Worm (Caenorhabditis elegans): ENCODE measurements around the gene T22B3.3.

The T22B3.3 gene

DNA sequence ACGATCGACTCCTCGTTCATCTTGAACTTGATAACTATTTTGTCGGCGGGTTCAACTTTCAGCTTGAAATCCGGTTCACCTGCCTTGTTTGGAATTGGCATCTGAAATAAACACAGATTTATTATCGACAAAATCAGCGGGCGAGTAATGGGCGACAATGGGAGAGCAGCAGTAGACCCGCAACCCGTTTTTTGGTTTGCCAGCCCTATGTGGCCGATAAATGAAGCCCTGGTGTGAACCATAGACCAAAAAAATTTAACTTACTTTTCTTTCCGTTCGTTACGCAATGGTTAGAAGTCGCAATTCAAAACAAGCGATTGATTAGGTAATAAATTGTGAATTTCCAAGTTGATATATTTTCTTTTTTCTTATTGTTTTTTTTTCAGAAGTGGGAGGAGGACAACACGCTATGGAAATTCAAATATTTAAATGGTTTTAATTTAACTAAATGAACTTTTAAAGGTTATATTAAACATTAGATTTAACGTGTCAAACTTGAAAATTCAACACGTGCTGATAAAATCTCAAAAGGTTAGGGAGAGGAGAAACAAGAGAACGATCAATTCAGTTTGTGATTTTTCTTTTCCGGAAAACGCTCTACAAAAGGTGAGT is at the start of gene T22B3.3, which contains the start of gene alg-3:
T22B3.3 (minus strand) TSS at position 101 of the 612 bp plus-strand sequence.
alg-3 (plus strand) TSS at position 562 of the 612 bp plus-strand sequence.
- no peak for TF ChIP-seq W03F9.2 (tag; optimal IDR thresholded peaks at IDR 0.05)
- TF ChIP-seq him-1 (tag; optimal IDR thresholded peaks at IDR 0.05): no peak
- no peak for TF ChIP-seq dao-5 (tag; optimal IDR thresholded peaks at IDR 0.05)

DNA sequence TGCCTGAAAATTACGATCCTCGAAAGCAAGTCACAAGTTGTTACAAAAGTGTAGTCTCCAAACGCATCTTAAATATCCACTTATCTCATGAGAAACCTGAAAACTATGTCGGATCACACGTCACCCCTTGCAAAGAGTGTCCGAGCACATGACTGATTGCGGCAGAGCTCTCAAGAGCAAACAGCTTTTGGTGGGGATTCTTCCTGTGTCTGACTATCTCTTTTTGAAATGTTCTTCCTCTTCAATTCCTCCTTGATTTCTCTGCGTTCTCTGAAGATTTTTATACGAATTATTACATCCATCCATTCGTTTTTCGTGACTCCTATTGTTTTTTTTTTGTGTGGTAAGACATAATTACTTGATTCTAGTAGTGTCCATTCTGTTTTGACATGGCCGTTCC is 45.3 kb upstream of the T22B3.3 start, which contains the start of gene T12A7.6:
T12A7.6 (plus strand) TSS at position 369 of the 400 bp plus-strand sequence.
- TF ChIP-seq him-1 (tag; optimal IDR thresholded peaks at IDR 0.05) (no peak), W03F9.2 (tag; optimal IDR thresholded peaks at IDR 0.05) (no peak), dao-5 (tag; optimal IDR thresholded peaks at IDR 0.05) (no peak)

DNA sequence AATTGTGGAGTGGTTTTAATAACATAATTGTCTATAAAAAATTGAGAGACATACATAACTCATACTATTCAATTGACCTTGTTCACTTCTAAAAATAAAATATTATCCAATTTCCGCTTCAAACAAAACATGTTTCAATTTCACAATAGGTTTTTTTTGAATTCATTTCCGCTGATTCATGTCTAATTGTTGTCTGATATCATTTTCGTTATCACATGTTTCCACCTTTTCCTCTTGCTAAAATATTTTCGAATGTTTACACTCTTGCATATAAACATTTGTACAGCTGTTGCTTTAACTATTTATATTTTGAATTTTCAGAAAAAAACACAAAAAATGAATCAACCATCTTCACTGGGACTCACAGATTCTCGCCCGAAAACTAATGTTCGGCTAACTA is 41.8 kb upstream of the T22B3.3 start, which contains the start of gene gem-4:
gem-4 (plus strand) TSS at position 301 of the 400 bp plus-strand sequence.
- TF ChIP-seq him-1 (tag; optimal IDR thresholded peaks at IDR 0.05) (no peak), W03F9.2 (tag; optimal IDR thresholded peaks at IDR 0.05) (no peak), dao-5 (tag; optimal IDR thresholded peaks at IDR 0.05) (no peak)

DNA sequence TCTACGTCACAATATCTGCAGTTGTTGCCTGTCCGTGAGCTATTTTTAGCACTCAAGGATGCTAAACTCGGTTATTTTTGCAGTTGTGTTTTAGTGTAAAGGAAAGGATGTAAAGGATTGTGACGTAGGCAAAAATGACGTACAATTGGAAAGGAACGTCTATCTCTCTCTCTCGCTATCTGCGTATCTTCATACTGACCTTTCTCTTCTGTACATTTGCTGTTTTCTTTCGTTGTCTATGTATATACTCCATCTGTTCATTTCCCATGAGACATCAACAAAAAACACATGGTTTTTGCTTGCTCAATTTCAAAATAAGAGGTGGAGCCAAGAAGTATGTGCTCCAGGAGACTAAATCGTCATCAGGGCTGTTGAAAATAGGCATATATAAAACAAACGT is 40.7 kb upstream of the T22B3.3 start:
- TF ChIP-seq dao-5 (tag; optimal IDR thresholded peaks at IDR 0.05) (no peak), W03F9.2 (tag; optimal IDR thresholded peaks at IDR 0.05) (no peak), him-1 (tag; optimal IDR thresholded peaks at IDR 0.05) (no peak)

DNA sequence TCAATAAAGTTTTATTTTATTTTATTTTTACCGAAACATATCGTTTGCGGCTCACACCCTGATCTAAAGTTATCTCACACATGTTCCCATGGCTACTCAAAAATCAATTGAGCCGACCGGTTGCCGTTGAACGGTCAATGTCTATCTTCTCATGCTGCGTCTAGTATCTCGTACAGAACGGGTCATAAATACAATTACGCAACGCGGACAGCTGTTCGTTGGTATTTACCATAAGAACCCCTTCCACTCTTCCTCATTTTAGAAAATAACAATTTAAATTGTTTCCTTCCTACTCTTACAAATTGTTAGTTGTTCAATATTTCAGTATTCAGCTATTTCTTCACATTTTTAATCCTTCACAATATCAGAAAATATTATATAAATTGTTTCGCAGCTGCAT is 40.2 kb upstream of the T22B3.3 start:
- TF ChIP-seq W03F9.2 (tag; optimal IDR thresholded peaks at IDR 0.05): no peak
- no peak for TF ChIP-seq dao-5 (tag; optimal IDR thresholded peaks at IDR 0.05)
- no peak for TF ChIP-seq him-1 (tag; optimal IDR thresholded peaks at IDR 0.05)

DNA sequence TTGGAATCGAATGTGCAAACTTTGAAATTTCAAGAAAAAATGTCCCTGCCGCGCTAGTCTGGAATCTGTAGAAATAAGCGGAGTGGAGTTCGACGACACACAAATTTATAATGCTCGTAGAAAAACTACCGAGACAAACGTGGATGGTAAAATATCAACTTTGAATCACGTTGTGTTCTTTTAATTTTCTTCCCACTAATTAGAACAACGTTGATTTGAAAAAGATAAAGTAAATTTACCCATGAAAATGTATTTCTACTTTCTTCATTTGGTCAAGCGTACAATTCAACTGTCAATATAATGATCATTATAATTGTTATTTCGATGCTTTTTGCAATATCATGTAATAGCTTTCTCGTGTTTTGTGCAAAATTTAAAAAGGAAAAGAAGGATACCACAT is 38.8 kb upstream of the T22B3.3 start, which contains the start of gene K01A6.5:
K01A6.5 (plus strand) TSS at position 301 of the 400 bp plus-strand sequence.
- TF ChIP-seq him-1 (tag; optimal IDR thresholded peaks at IDR 0.05) (no peak), dao-5 (tag; optimal IDR thresholded peaks at IDR 0.05) (no peak), W03F9.2 (tag; optimal IDR thresholded peaks at IDR 0.05) (no peak)

DNA sequence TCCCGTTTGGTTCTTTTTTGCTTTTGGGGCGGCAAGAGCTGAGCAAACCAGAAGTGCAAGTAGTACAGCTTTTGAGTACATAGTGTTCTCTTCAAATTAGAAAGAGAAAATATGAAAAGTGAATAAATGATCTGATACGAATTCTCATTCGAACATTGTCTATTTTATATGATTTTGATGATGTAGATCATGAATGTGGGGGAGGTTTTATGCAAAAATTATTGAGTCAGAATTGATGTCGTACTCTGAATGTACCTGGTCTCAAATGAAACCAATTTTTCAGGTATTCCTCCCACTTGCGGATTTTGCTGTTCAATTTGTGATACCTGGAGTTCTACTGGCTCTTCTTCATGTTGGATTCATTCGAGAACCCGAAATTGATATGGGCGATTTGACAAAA is 36.6 kb upstream of the T22B3.3 start, which contains the start of gene K01A6.4:
K01A6.4 (minus strand) TSS at position 101 of the 400 bp plus-strand sequence.
- no peak for TF ChIP-seq him-1 (tag; optimal IDR thresholded peaks at IDR 0.05)
- TF ChIP-seq W03F9.2 (tag; optimal IDR thresholded peaks at IDR 0.05): no peak
- no peak for TF ChIP-seq dao-5 (tag; optimal IDR thresholded peaks at IDR 0.05)

DNA sequence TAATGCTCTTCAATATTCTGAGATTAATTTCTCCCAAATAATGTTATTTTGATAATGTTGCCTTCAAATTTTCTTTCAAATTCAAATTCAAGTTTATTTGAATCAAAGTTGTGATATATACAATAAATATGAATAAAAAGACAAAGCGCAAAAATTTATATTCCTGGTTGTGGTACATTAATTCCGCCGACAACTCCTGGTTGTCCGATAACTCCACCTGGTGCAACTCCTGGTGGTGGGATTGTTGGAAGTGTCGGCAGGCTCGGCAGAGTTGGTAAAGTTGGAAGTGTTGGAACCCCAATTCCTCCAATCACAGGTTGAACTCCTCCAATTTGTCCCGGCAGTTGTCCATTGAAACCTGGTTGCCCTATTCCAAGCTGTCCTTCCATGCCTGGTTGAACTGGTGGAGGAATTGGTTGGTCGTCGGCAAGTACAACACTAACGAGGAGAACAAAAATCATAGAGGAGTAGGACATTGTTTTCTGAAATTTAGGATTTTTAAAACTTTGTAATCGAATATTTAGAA is 34.6 kb upstream of the T22B3.3 start, which contains the start of gene K01A6.7:
K01A6.7 (minus strand) TSS at position 476 of the 526 bp plus-strand sequence.
- TF ChIP-seq him-1 (tag; optimal IDR thresholded peaks at IDR 0.05) (no peak), W03F9.2 (tag; optimal IDR thresholded peaks at IDR 0.05) (no peak), dao-5 (tag; optimal IDR thresholded peaks at IDR 0.05) (no peak)

DNA sequence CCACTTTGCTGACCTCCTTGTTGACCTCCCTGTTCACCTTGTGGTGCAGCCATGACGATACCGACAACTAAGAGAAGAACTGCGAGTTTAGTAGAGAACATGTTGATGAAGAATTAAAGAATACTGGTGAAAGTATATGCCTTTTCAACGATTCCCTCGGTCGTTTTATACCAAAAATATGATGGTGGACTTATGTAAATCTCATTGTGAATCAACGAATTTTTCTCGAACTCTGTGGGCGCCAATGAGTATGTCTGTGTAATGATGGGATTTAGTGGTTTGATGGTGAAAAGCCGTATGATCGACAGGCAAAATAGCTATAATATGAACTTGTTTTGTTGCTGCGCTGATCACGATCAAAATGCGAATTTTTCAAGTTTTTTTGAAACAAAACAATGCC is 33.7 kb upstream of the T22B3.3 start, which contains the start of gene K01A6.8:
K01A6.8 (minus strand) TSS at position 101 of the 400 bp plus-strand sequence.
- TF ChIP-seq him-1 (tag; optimal IDR thresholded peaks at IDR 0.05): no peak
- TF ChIP-seq W03F9.2 (tag; optimal IDR thresholded peaks at IDR 0.05): no peak
- no peak for TF ChIP-seq dao-5 (tag; optimal IDR thresholded peaks at IDR 0.05)

DNA sequence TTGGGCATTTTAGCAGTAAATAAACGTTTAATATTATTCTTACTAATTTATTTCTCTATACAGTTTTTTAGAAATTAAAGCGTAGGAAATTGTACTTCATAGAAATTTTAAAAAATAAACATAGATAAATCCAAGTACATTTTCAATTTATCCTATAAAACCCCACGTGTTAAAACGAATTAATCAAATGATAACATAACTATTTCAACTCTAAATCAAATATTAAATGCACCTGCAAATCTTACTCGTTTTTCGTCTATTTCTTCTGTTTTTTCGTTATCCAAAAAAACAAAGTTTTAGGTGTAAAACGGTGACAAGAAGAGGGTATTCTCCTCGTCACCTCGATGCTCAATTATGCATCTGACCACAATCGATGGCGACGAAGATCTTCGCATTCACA is 31.4 kb upstream of the T22B3.3 start, which contains the start of gene K01A6.6:
K01A6.6 (plus strand) TSS at position 301 of the 400 bp plus-strand sequence.
- no peak for TF ChIP-seq him-1 (tag; optimal IDR thresholded peaks at IDR 0.05)
- TF ChIP-seq dao-5 (tag; optimal IDR thresholded peaks at IDR 0.05): no peak
- no peak for TF ChIP-seq W03F9.2 (tag; optimal IDR thresholded peaks at IDR 0.05)

DNA sequence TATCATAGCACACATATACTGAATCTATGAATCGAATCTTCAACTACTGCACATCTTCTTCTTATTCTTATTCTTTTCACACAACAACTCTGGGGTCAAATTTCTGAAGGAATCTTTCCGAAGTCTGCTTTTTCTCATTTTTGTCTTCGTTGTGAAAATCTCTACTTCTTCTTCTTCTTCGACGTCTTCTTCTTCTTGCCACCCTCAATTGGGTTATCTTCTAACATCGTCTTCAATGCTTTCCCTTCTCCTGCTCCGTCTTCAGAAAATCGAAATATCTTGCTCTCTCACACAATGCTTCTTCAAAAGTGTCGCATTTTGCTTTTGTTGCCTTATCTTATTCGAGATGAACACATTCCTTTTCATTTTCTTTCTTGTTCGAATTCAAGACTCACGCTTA is 19.7 kb upstream of the T22B3.3 start:
- TF ChIP-seq W03F9.2 (tag; optimal IDR thresholded peaks at IDR 0.05): no peak
- TF ChIP-seq him-1 (tag; optimal IDR thresholded peaks at IDR 0.05): no peak
- TF ChIP-seq dao-5 (tag; optimal IDR thresholded peaks at IDR 0.05): no peak

DNA sequence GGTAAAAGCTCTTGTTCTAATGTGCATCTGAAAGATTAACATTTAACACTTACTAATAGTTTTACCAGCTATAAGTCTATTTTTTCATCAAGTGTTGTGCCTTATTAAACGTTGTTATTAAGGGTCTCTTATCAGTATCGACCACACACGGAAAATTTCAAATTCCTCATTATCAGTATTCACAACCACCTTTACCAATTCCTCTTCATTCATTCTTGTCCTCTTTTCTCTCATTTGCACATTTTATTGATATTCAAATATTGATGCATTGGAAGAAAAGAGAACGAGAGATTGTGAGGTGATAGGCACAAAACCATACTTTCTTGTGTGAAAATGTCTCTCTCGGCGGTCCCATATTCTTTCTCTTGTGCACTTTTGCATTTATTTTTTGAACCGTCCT is 18.3 kb upstream of the T22B3.3 start:
- TF ChIP-seq him-1 (tag; optimal IDR thresholded peaks at IDR 0.05) (no peak), W03F9.2 (tag; optimal IDR thresholded peaks at IDR 0.05) (no peak), dao-5 (tag; optimal IDR thresholded peaks at IDR 0.05) (no peak)

DNA sequence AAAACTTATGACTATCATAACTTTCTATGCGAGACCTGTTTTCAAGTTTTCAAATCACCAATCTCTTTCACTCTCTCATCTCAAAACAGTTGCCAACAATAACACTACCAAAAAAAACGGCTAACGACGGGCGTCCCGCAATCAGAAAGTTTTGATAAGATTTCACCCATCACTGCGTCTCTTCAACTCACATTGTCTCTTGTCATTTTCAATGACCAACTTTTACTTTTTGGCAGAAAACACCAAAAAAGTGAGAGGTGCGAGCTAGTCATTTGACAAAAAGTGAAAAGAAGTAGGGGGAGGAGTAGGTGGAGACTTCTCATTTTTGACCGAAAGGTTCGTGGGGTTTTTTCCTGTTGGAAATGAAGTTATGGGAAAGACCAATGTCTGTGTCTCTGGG is 15.1 kb upstream of the T22B3.3 start:
- TF ChIP-seq dao-5 (tag; optimal IDR thresholded peaks at IDR 0.05) (no peak), W03F9.2 (tag; optimal IDR thresholded peaks at IDR 0.05) (no peak)

All from whole organism, L4/young adult.